Fruit fly (Drosophila melanogaster): Measurements from ENCODE around the gene CG42458.

DNA sequence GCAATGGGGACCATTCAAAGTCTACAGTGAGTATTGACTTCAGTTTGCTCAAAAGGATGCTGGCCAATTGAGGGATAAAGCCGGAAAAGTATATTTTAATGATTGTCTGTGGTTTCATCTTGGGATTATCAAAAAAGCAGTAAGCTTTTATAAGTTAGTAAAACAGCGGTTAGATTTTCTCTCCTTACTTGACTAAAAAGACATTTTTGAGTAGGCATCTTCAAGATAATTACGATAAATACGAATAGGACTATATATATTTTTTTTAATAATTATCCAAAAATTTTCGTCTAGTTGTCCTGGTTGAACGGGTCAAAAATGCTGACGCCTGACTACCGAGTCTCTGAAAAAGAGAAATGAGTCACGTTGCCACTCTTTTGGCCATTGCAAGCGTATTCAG lies 26.9 kb downstream of the CG42458 start, which contains the start of gene CG33278:
- no peak for TF ChIP-seq CG9948 (tag; optimal IDR thresholded peaks at IDR 0.05)
- no peak for TF ChIP-seq EcR (GFP tag; optimal IDR thresholded peaks at IDR 0.05)
- no peak for TF ChIP-seq CG34367 (tag; optimal IDR thresholded peaks at IDR 0.05)
- no peak for TF ChIP-seq CG15710 (tag; optimal IDR thresholded peaks at IDR 0.05)
- TF ChIP-seq fd96Ca (GFP tag; IDR thresholded peaks at IDR 0.05) = no peak
- no peak for TF ChIP-seq Pif1B (GFP tag; optimal IDR thresholded peaks at IDR 0.05)
- TF ChIP-seq D1 (tag; optimal IDR thresholded peaks at IDR 0.05) = no peak
- TF ChIP-seq CG8159 (tag; optimal IDR thresholded peaks at IDR 0.05) = no peak
- no peak for TF ChIP-seq Ets98B (GFP tag; IDR thresholded peaks at IDR 0.05)

All from whole organism, pupa.